Fruit fly (Drosophila melanogaster) whole organism, embryonic: ENCODE measurements around the gene Iyd.

Experiments used
- Adf1 ChIP-seq: fragments of 200-800 bp; sonication (Bioruptor generic); IDR thresholded peaks from 2 replicates; pipeline ENCODE4 v1.3.6; 2022; ENCODE audit warnings: missing biosample characterization, missing genetic modification characterization
- CG10274 ChIP-seq: fragments of 200-800 bp; sonication (Bioruptor generic); optimal IDR thresholded peaks from 3 replicates; lab custom pipeline; 2017; ENCODE audit warnings: missing biosample characterization, mild to moderate bottlenecking, missing genetic modification characterization
- CG10431 ChIP-seq: fragments of 200-800 bp; sonication (Bioruptor generic); optimal IDR thresholded peaks from 3 replicates; lab custom pipeline; 2018; ENCODE audit warnings: missing biosample characterization, mild to moderate bottlenecking, missing genetic modification characterization
- CG10462 ChIP-seq: fragments of 200-800 bp; sonication (Bioruptor generic); optimal IDR thresholded peaks from 2 replicates; lab custom pipeline; 2016; ENCODE audit warnings: missing biosample characterization, missing genetic modification characterization
- CG12155 ChIP-seq: fragments of 200-800 bp; sonication (Bioruptor generic); optimal IDR thresholded peaks from 3 replicates; lab custom pipeline; 2016; ENCODE audit warnings: missing biosample characterization, missing genetic modification characterization
- CG2199 ChIP-seq: fragments of 200-800 bp; sonication (Bioruptor generic); IDR thresholded peaks from 3 replicates; pipeline ENCODE4 v1.3.6; 2022; ENCODE audit warnings: missing biosample characterization, missing genetic modification characterization
- CG30403 ChIP-seq: fragments of 200-800 bp; sonication (Bioruptor generic); optimal IDR thresholded peaks from 3 replicates; lab custom pipeline; 2016; ENCODE audit warnings: missing biosample characterization, missing genetic modification characterization
- CG31224 ChIP-seq: fragments of 200-800 bp; sonication (Bioruptor generic); IDR thresholded peaks from 2 replicates; pipeline ENCODE4 v1.3.6; 2022; ENCODE audit warnings: missing biosample characterization, missing genetic modification characterization
- CG31388 ChIP-seq: fragments of 200-800 bp; sonication (Bioruptor generic); optimal IDR thresholded peaks from 2 replicates; lab custom pipeline; 2016; ENCODE audit warnings: missing biosample characterization, missing genetic modification characterization
- CG32767 ChIP-seq: fragments of 200-800 bp; sonication (Bioruptor generic); IDR thresholded peaks from 2 replicates; pipeline ENCODE4 v1.3.6; 2022; ENCODE audit warnings: missing biosample characterization, missing genetic modification characterization
- CG34422 ChIP-seq: fragments of 200-800 bp; sonication (Bioruptor generic); IDR thresholded peaks from 3 replicates; pipeline ENCODE4 v1.3.6; 2022; ENCODE audit warnings: missing biosample characterization, missing genetic modification characterization
- CG43689 ChIP-seq: fragments of 200-800 bp; sonication (Bioruptor generic); IDR thresholded peaks from 2 replicates; pipeline ENCODE4 v1.3.6; 2022; ENCODE audit warnings: missing biosample characterization, missing genetic modification characterization
- CG4424 ChIP-seq: fragments of 200-800 bp; sonication (Bioruptor generic); optimal IDR thresholded peaks from 3 replicates; lab custom pipeline; 2016; ENCODE audit warnings: missing biosample characterization, missing genetic modification characterization
- CG4820 ChIP-seq: fragments of 200-800 bp; sonication (Bioruptor generic); optimal IDR thresholded peaks from 3 replicates; lab custom pipeline; 2016; ENCODE audit warnings: missing biosample characterization, missing genetic modification characterization
- CG5245 ChIP-seq: fragments of 200-800 bp; sonication (Bioruptor generic); optimal IDR thresholded peaks from 3 replicates; lab custom pipeline; 2016; ENCODE audit warnings: missing biosample characterization, missing genetic modification characterization
- CG6175 ChIP-seq: fragments of 200-800 bp; sonication (Bioruptor generic); IDR thresholded peaks from 3 replicates; pipeline ENCODE4 v1.3.6; 2022; ENCODE audit warnings: missing biosample characterization, missing genetic modification characterization
- CG7839 ChIP-seq: fragments of 200-800 bp; sonication (Bioruptor generic); optimal IDR thresholded peaks from 3 replicates; lab custom pipeline; 2018; ENCODE audit warnings: missing biosample characterization, mild to moderate bottlenecking, missing genetic modification characterization, moderate library complexity
- CG8944 ChIP-seq: fragments of 200-800 bp; sonication (Bioruptor generic); optimal IDR thresholded peaks from 3 replicates; lab custom pipeline; 2016; ENCODE audit warnings: missing biosample characterization, missing genetic modification characterization
- CG9797 ChIP-seq: fragments of 200-800 bp; sonication (Bioruptor generic); optimal IDR thresholded peaks from 3 replicates; lab custom pipeline; 2018; ENCODE audit warnings: missing biosample characterization, mild to moderate bottlenecking, missing genetic modification characterization
- CTCF ChIP-seq: fragments of 200-800 bp; sonication (Bioruptor generic); optimal IDR thresholded peaks from 2 replicates; lab custom pipeline; 2017; ENCODE audit warnings: missing biosample characterization, mild to moderate bottlenecking, missing genetic modification characterization, moderate library complexity
- Dad ChIP-seq: fragments of 200-800 bp; sonication (Bioruptor generic); optimal IDR thresholded peaks from 3 replicates; lab custom pipeline; 2016; ENCODE audit warnings: missing biosample characterization, missing genetic modification characterization
- Deaf1 ChIP-seq: fragments of 200-800 bp; optimal IDR thresholded peaks from 3 replicates; lab custom pipeline; 2019; ENCODE audit warnings: missing biosample characterization, mild to moderate bottlenecking, missing genetic modification characterization, moderate library complexity
- E2f1 ChIP-seq: fragments of 200-800 bp; sonication (Bioruptor generic); IDR thresholded peaks from 2 replicates; pipeline ENCODE4 v1.3.6; 2022; ENCODE audit warnings: missing biosample characterization, missing genetic modification characterization
- HLH4C ChIP-seq: fragments of 200-800 bp; sonication (Bioruptor generic); IDR thresholded peaks from 3 replicates; pipeline ENCODE4 v1.3.6; 2022; ENCODE audit warnings: missing biosample characterization, missing genetic modification characterization; ENCODE audit not compliant: partially characterized antibody
- HLHmδ ChIP-seq: fragments of 200-800 bp; sonication (Bioruptor generic); optimal IDR thresholded peaks from 2 replicates; lab custom pipeline; 2018; ENCODE audit warnings: missing biosample characterization, mild to moderate bottlenecking, missing genetic modification characterization, moderate library complexity
- Hr3 ChIP-seq: fragments of 200-800 bp; sonication (Bioruptor generic); optimal IDR thresholded peaks from 3 replicates; lab custom pipeline; 2016; ENCODE audit warnings: missing biosample characterization, missing genetic modification characterization
- Kr ChIP-seq: fragments of 200-800 bp; sonication (Bioruptor generic); optimal IDR thresholded peaks from 2 replicates; lab custom pipeline; 2017; ENCODE audit warnings: missing biosample characterization, mild to moderate bottlenecking, missing genetic modification characterization
- Med ChIP-seq: fragments of 200-800 bp; sonication (Bioruptor generic); peaks from one replicate; lab custom pipeline; 2016; ENCODE audit warnings: missing biosample characterization, missing genetic modification characterization, mild to moderate bottlenecking, inconsistent platforms, moderate library complexity
- NC2α ChIP-seq: fragments of 200-800 bp; sonication (Bioruptor generic); optimal IDR thresholded peaks from 2 replicates; lab custom pipeline; 2016; ENCODE audit warnings: missing biosample characterization, missing genetic modification characterization
- Rfx ChIP-seq: fragments of 200-800 bp; sonication (Bioruptor generic); IDR thresholded peaks from 2 replicates; pipeline ENCODE4 v1.3.6; 2022; ENCODE audit warnings: missing biosample characterization, missing genetic modification characterization
- Rx ChIP-seq: fragments of 200-800 bp; sonication (Bioruptor generic); IDR thresholded peaks from 2 replicates; pipeline ENCODE4 v1.3.6; 2022; ENCODE audit warnings: missing biosample characterization, missing genetic modification characterization
- Sox100B ChIP-seq: fragments of 200-800 bp; sonication (Bioruptor generic); optimal IDR thresholded peaks from 3 replicates; lab custom pipeline; 2018; ENCODE audit warnings: missing biosample characterization, mild to moderate bottlenecking, missing genetic modification characterization
- Trl ChIP-seq, 3 experiments: fragments of >200 bp in 2 of 3; fragments of 200-800 bp in 1 of 3; sonication (Bioruptor generic) in 1 of 3; optimal IDR thresholded peaks; 2 replicates in 1 of 3; 3 replicates in 2 of 3; lab custom pipeline; 2016 to 2017; ENCODE audit warnings: missing biosample characterization in 1 of 3, missing genetic modification characterization in 1 of 3
- ap ChIP-seq: fragments of 200-800 bp; sonication (Bioruptor generic); IDR thresholded peaks from 2 replicates; pipeline ENCODE4 v1.3.6; 2022; ENCODE audit warnings: missing biosample characterization, missing genetic modification characterization
- chinmo ChIP-seq: fragments of 200-800 bp; sonication (Bioruptor generic); IDR thresholded peaks from 4 replicates; pipeline ENCODE4 v1.3.6; 2022; ENCODE audit warnings: missing biosample characterization, missing genetic modification characterization; ENCODE audit not compliant: partially characterized antibody
- dmrt99B ChIP-seq: fragments of 200-800 bp; sonication (Bioruptor generic); optimal IDR thresholded peaks from 2 replicates; lab custom pipeline; 2018; ENCODE audit warnings: missing biosample characterization, mild to moderate bottlenecking, missing genetic modification characterization, moderate library complexity
- exex ChIP-seq: fragments of 200-800 bp; sonication (Bioruptor generic); optimal IDR thresholded peaks from 4 replicates; lab custom pipeline; 2018; ENCODE audit warnings: missing biosample characterization, mild to moderate bottlenecking, missing genetic modification characterization, moderate library complexity
- fu2 ChIP-seq: fragments of 200-800 bp; sonication (Bioruptor generic); optimal IDR thresholded peaks from 2 replicates; lab custom pipeline; 2016; ENCODE audit warnings: missing biosample characterization, missing genetic modification characterization
- gce ChIP-seq: fragments of 200-800 bp; sonication (Bioruptor generic); IDR thresholded peaks from 3 replicates; pipeline ENCODE4 v1.3.6; 2022; ENCODE audit warnings: missing biosample characterization, missing genetic modification characterization
- h ChIP-seq: fragments of >200 bp; optimal IDR thresholded peaks from 2 replicates; lab custom pipeline; 2017
- her ChIP-seq: fragments of 200-800 bp; sonication (Bioruptor generic); optimal IDR thresholded peaks from 2 replicates; lab custom pipeline; 2016; ENCODE audit warnings: missing biosample characterization, missing genetic modification characterization
- hkb ChIP-seq, 2 experiments: fragments of 200-800 bp in 1 of 2; fragments of >200 bp in 1 of 2; sonication (Bioruptor generic) in 1 of 2; IDR thresholded peaks in 1 of 2; optimal IDR thresholded peaks in 1 of 2; 2 replicates each; pipeline versions ENCODE4 v1.3.6 to Lab custom; 2017 to 2022; ENCODE audit warnings: missing biosample characterization in 1 of 2, missing genetic modification characterization in 1 of 2
- mld ChIP-seq: fragments of 200-800 bp; sonication (Bioruptor generic); IDR thresholded peaks from 3 replicates; pipeline ENCODE4 v1.3.6; 2022; ENCODE audit warnings: missing biosample characterization, missing genetic modification characterization; ENCODE audit not compliant: partially characterized antibody
- nmo ChIP-seq: fragments of 200-800 bp; sonication (Bioruptor generic); optimal IDR thresholded peaks from 2 replicates; lab custom pipeline; 2018; ENCODE audit warnings: missing biosample characterization, mild to moderate bottlenecking, missing genetic modification characterization, moderate library complexity
- phol ChIP-seq: fragments of 200-800 bp; sonication (Bioruptor generic); optimal IDR thresholded peaks from 3 replicates; lab custom pipeline; 2018; ENCODE audit warnings: missing biosample characterization, mild to moderate bottlenecking, missing genetic modification characterization, moderate library complexity
- row ChIP-seq: fragments of 200-800 bp; sonication (Bioruptor generic); IDR thresholded peaks from 3 replicates; pipeline ENCODE4 v1.3.6; 2022; ENCODE audit warnings: missing biosample characterization, missing genetic modification characterization
- sima ChIP-seq: fragments of 200-800 bp; sonication (Bioruptor generic); optimal IDR thresholded peaks from 2 replicates; lab custom pipeline; 2016; ENCODE audit warnings: missing biosample characterization, missing genetic modification characterization
- sisA ChIP-seq: fragments of 200-800 bp; sonication (Bioruptor generic); IDR thresholded peaks from 2 replicates; pipeline ENCODE4 v1.3.6; 2022; ENCODE audit warnings: missing biosample characterization, missing genetic modification characterization
- sna ChIP-seq: fragments of 200-800 bp; sonication (Bioruptor generic); IDR thresholded peaks from 2 replicates; pipeline ENCODE4 v1.3.6; 2022; ENCODE audit warnings: missing biosample characterization, missing genetic modification characterization; ENCODE audit not compliant: partially characterized antibody
- stwl ChIP-seq: fragments of 200-800 bp; sonication (Bioruptor generic); optimal IDR thresholded peaks from 3 replicates; lab custom pipeline; 2018; ENCODE audit warnings: missing biosample characterization, mild to moderate bottlenecking, missing genetic modification characterization, moderate library complexity
- yki ChIP-seq: fragments of >200 bp; optimal IDR thresholded peaks from 3 replicates; lab custom pipeline; 2018

Iyd gene

DNA sequence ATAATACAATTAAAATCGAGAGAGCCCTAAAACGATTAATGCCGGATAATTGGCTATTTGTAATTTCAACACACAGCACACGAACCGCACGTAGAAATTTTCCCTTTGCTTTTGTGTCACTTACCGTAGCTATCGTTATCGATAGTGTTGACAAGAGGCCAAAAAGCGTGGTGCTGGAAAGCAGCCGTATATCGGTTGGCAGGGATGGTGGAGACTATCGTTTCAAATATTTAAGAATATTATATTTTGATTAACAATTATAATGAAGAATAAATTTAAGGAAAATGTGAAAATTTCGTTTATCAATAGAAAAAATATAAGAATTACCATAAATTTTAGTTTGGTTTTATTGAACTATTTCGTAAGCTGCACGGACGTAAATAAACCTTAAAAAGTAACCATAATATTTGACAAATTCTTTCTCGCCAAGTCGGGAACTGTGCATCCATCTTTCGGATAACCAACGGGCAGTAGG, 3.0 kb downstream of the Iyd start, which contains the start of gene JIL-1 (continued):
- TF ChIP-seq hkb (optimal IDR thresholded peaks at IDR 0.05; lab: Kevin White, UChicago) (no peak), hkb (GFP tag; IDR thresholded peaks at IDR 0.05; lab: Robert Waterston, UW) (peak; percentile 26; the same call in 1 of the 2 replicates), HLH4C (GFP tag; lab: Robert Waterston, UW) (peak; percentile 82), HLHmδ (peak; percentile 10), chinmo (GFP tag; lab: Robert Waterston, UW) (peak; percentile 67; the same call in 2 of the 4 replicates), Rx (GFP tag; lab: Robert Waterston, UW) (peak; percentile 52), CG34422 (GFP tag; lab: Robert Waterston, UW) (peak; percentile 81), stwl (tag; lab: Kevin White, UChicago) (peak; percentile 66), exex (tag; lab: Kevin White, UChicago) (no peak), CG31388 (GFP tag; lab: Kevin White, UChicago) (no peak), CG10274 (no peak), CG10462 (GFP tag; lab: Kevin White, UChicago) (no peak), mld (GFP tag; lab: Robert Waterston, UW) (peak; percentile 79), CG4424 (GFP tag; lab: Kevin White, UChicago) (peak; percentile 44), CG2199 (0 out of 3 replicates have a peak, but pooled peaks have one; percentile 26), CG9797 (GFP tag; lab: Kevin White, UChicago) (peak; percentile 18), NC2α (GFP tag; lab: Kevin White, UChicago) (no peak), CG12155 (GFP tag; lab: Kevin White, UChicago) (peak; percentile 68), Trl (optimal IDR thresholded peaks at IDR 0.05; lab: Kevin White, UChicago) (no peak), Trl (GFP tag; optimal IDR thresholded peaks at IDR 0.05; lab: Kevin White, UChicago) (no peak), sna (GFP tag; lab: Robert Waterston, UW) (peak; percentile 64), CG32767 (GFP tag; lab: Robert Waterston, UW) (0 out of 2 replicates have a peak, but pooled peaks have one; percentile 29), gce (GFP tag; lab: Robert Waterston, UW) (no peak), CG6175 (GFP tag; lab: Robert Waterston, UW) (peak; percentile 71; the same call in 2 of the 3 replicates), Hr3 (peak; percentile 65), sima (no peak), CG31224 (GFP tag; lab: Robert Waterston, UW) (peak; percentile 65), sisA (GFP tag; lab: Robert Waterston, UW) (peak; percentile 79), Med (peak; percentile 95), ap (GFP tag; lab: Robert Waterston, UW) (no peak), CG30403 (GFP tag; lab: Kevin White, UChicago) (peak; percentile 77), CG10431 (GFP tag; lab: Kevin White, UChicago) (peak; percentile 4), row (GFP tag; lab: Robert Waterston, UW) (peak; percentile 93), Adf1 (GFP tag; lab: Robert Waterston, UW) (peak; percentile 55; the same call in 1 of the 2 replicates), her (GFP tag; lab: Kevin White, UChicago) (no peak), yki (lab: Kevin White, UChicago) (no peak), E2f1 (GFP tag; lab: Robert Waterston, UW) (peak; percentile 65), Deaf1 (tag; lab: Kevin White, UChicago) (peak; percentile 6), CTCF (GFP tag; lab: Kevin White, UChicago) (no peak), CG5245 (peak; percentile 40), Rfx (peak; percentile 94), Sox100B (GFP tag; lab: Kevin White, UChicago) (peak; percentile 29), h (lab: Kevin White, UChicago) (no peak), phol (tag; lab: Kevin White, UChicago) (peak; percentile 65), CG8944 (GFP tag; lab: Kevin White, UChicago) (peak; percentile 12), CG4820 (GFP tag; lab: Kevin White, UChicago) (peak; percentile 52), CG43689 (0 out of 2 replicates have a peak, but pooled peaks have one; percentile 31), nmo (GFP tag; lab: Kevin White, UChicago) (peak; percentile 56), fu2 (GFP tag; lab: Kevin White, UChicago) (peak; percentile 53), Kr (GFP tag; lab: Kevin White, UChicago) (no peak), CG7839 (tag; lab: Kevin White, UChicago) (peak; percentile 79), Dad (GFP tag; lab: Kevin White, UChicago) (peak; percentile 69), dmrt99B (tag; lab: Kevin White, UChicago) (peak; percentile 16)
